Fruit fly (Drosophila melanogaster) whole organism, embryonic: ENCODE data around the gene CG1309.

ENCODE experiments used
- Antp ChIP-seq: fragments of 200-800 bp; sonication (Bioruptor generic); optimal IDR thresholded peaks from 3 replicates; lab custom pipeline; 2016; ENCODE audit warnings: missing biosample characterization, missing genetic modification characterization
- Bdp1 ChIP-seq: fragments of 200-800 bp; sonication (Bioruptor generic); optimal IDR thresholded peaks from 3 replicates; lab custom pipeline; 2016; ENCODE audit warnings: missing biosample characterization, missing genetic modification characterization
- Blimp-1 ChIP-seq: fragments of 200-800 bp; sonication (Bioruptor generic); optimal IDR thresholded peaks from 3 replicates; lab custom pipeline; 2018; ENCODE audit warnings: missing biosample characterization, missing genetic modification characterization, mild to moderate bottlenecking, moderate library complexity, missing genetic modification reagents
- CG10209 ChIP-seq: fragments of 200-800 bp; sonication (Bioruptor generic); optimal IDR thresholded peaks from 3 replicates; lab custom pipeline; 2017; ENCODE audit warnings: missing biosample characterization, mild to moderate bottlenecking, missing genetic modification characterization, missing genetic modification reagents
- CG10431 ChIP-seq: fragments of 200-800 bp; sonication (Bioruptor generic); optimal IDR thresholded peaks from 3 replicates; lab custom pipeline; 2018; ENCODE audit warnings: missing biosample characterization, mild to moderate bottlenecking, missing genetic modification characterization
- CG12769 ChIP-seq: fragments of 200-800 bp; sonication (Bioruptor generic); optimal IDR thresholded peaks from 2 replicates; lab custom pipeline; 2019; ENCODE audit warnings: missing biosample characterization, mild to moderate bottlenecking, missing genetic modification characterization, moderate library complexity
- CG13123 ChIP-seq: fragments of 200-800 bp; sonication (Bioruptor generic); optimal IDR thresholded peaks from 2 replicates; lab custom pipeline; 2016; ENCODE audit warnings: missing biosample characterization, missing genetic modification characterization
- CG13296 ChIP-seq: fragments of 200-800 bp; sonication (Bioruptor generic); optimal IDR thresholded peaks from 3 replicates; lab custom pipeline; 2018; ENCODE audit warnings: missing biosample characterization, mild to moderate bottlenecking, missing genetic modification characterization
- CG1647 ChIP-seq: fragments of 200-800 bp; sonication (Bioruptor generic); optimal IDR thresholded peaks from 3 replicates; lab custom pipeline; 2016; ENCODE audit warnings: missing biosample characterization, missing genetic modification characterization
- CG18764 ChIP-seq: fragments of 200-800 bp; sonication (Bioruptor generic); optimal IDR thresholded peaks from 3 replicates; lab custom pipeline; 2016; ENCODE audit warnings: missing biosample characterization, missing genetic modification characterization
- CG30431 ChIP-seq: fragments of 200-800 bp; sonication (Bioruptor generic); optimal IDR thresholded peaks from 2 replicates; lab custom pipeline; 2017; ENCODE audit warnings: missing biosample characterization, missing genetic modification characterization
- CG3281 ChIP-seq: fragments of 200-800 bp; sonication (Bioruptor generic); optimal IDR thresholded peaks from 3 replicates; lab custom pipeline; 2017; ENCODE audit warnings: missing biosample characterization, mild to moderate bottlenecking, missing genetic modification characterization
- CG34422 ChIP-seq: fragments of 200-800 bp; sonication (Bioruptor generic); IDR thresholded peaks from 3 replicates; pipeline ENCODE4 v1.3.6; 2022; ENCODE audit warnings: missing biosample characterization, missing genetic modification characterization
- CG3995 ChIP-seq: fragments of 200-800 bp; sonication (Bioruptor generic); optimal IDR thresholded peaks from 3 replicates; lab custom pipeline; 2016; ENCODE audit warnings: missing biosample characterization, missing genetic modification characterization
- CG4617 ChIP-seq: fragments of 200-800 bp; sonication (Bioruptor generic); optimal IDR thresholded peaks from 3 replicates; lab custom pipeline; 2016; ENCODE audit warnings: missing biosample characterization, missing genetic modification characterization, borderline replicate concordance
- CG6765 ChIP-seq: fragments of 200-800 bp; sonication (Bioruptor generic); optimal IDR thresholded peaks from 3 replicates; lab custom pipeline; 2017; ENCODE audit warnings: missing biosample characterization, mild to moderate bottlenecking, missing genetic modification characterization
- CG7928 ChIP-seq: fragments of 200-800 bp; sonication (Bioruptor generic); optimal IDR thresholded peaks from 2 replicates; lab custom pipeline; 2017; ENCODE audit warnings: missing biosample characterization, mild to moderate bottlenecking, missing genetic modification characterization
- CG7987 ChIP-seq: fragments of 200-800 bp; sonication (Bioruptor generic); optimal IDR thresholded peaks from 2 replicates; lab custom pipeline; 2018; ENCODE audit warnings: missing biosample characterization, mild to moderate bottlenecking, missing genetic modification characterization, moderate library complexity
- CG9215 ChIP-seq: fragments of 200-800 bp; sonication (Bioruptor generic); IDR thresholded peaks from 2 replicates; pipeline ENCODE4 v1.3.6; 2022; ENCODE audit warnings: missing biosample characterization, missing genetic modification characterization
- CkIIα-i1 ChIP-seq: fragments of 200-800 bp; sonication (Bioruptor generic); IDR thresholded peaks from 2 replicates; pipeline ENCODE4 v1.3.6; 2022; ENCODE audit warnings: missing biosample characterization, missing genetic modification characterization
- CoRest ChIP-seq: fragments of 200-800 bp; sonication (Bioruptor generic); optimal IDR thresholded peaks from 3 replicates; lab custom pipeline; 2018; ENCODE audit warnings: missing biosample characterization, mild to moderate bottlenecking, missing genetic modification characterization, moderate library complexity
- Doc3 ChIP-seq: fragments of 200-800 bp; sonication (Bioruptor generic); IDR thresholded peaks from 3 replicates; pipeline ENCODE4 v1.3.6; 2022; ENCODE audit warnings: missing biosample characterization, missing genetic modification characterization; ENCODE audit not compliant: partially characterized antibody
- Hr78 ChIP-seq, 2 experiments: fragments of 200-800 bp in 1 of 2; fragments of >200 bp in 1 of 2; sonication (Bioruptor generic) in 1 of 2; optimal IDR thresholded peaks; 2 replicates each; lab custom pipeline; 2017 to 2019; ENCODE audit warnings: missing biosample characterization in 2 of 2, missing genetic modification characterization in 2 of 2, mild to moderate bottlenecking in 1 of 2, moderate library complexity in 1 of 2
- Kr ChIP-seq: fragments of 200-800 bp; sonication (Bioruptor generic); optimal IDR thresholded peaks from 2 replicates; lab custom pipeline; 2017; ENCODE audit warnings: missing biosample characterization, mild to moderate bottlenecking, missing genetic modification characterization
- Lpt ChIP-seq: fragments of >200 bp; optimal IDR thresholded peaks from 2 replicates; lab custom pipeline; 2018; ENCODE audit warnings: missing biosample characterization, missing genetic modification characterization
- Myb ChIP-seq: fragments of 200-800 bp; sonication (Bioruptor generic); optimal IDR thresholded peaks from 2 replicates; lab custom pipeline; 2016; ENCODE audit warnings: missing biosample characterization, missing genetic modification characterization
- Scr ChIP-seq: fragments of 200-800 bp; sonication (Bioruptor generic); IDR thresholded peaks from 2 replicates; pipeline ENCODE4 v1.3.6; 2022; ENCODE audit warnings: missing biosample characterization, missing genetic modification characterization; ENCODE audit not compliant: partially characterized antibody
- Sin3A ChIP-seq: fragments of >200 bp; optimal IDR thresholded peaks from 2 replicates; lab custom pipeline; 2018
- Sry-δ ChIP-seq: fragments of 200-800 bp; sonication (Bioruptor generic); optimal IDR thresholded peaks from 2 replicates; lab custom pipeline; 2016; ENCODE audit warnings: missing biosample characterization, missing genetic modification characterization
- Taf1 ChIP-seq: fragments of 200-800 bp; sonication (Bioruptor generic); IDR thresholded peaks from 2 replicates; pipeline ENCODE4 v1.3.6; 2022; ENCODE audit warnings: missing biosample characterization, missing genetic modification characterization
- Xrp1 ChIP-seq: fragments of 200-800 bp; sonication (Bioruptor generic); IDR thresholded peaks from 2 replicates; pipeline ENCODE4 v1.3.6; 2022; ENCODE audit warnings: missing biosample characterization, missing genetic modification characterization
- br ChIP-seq: fragments of >200 bp; optimal IDR thresholded peaks from 2 replicates; lab custom pipeline; 2017
- fd64A ChIP-seq: fragments of 200-800 bp; sonication (Bioruptor generic); optimal IDR thresholded peaks from 3 replicates; lab custom pipeline; 2018; ENCODE audit warnings: missing biosample characterization, mild to moderate bottlenecking, missing genetic modification characterization
- ftz-f1 ChIP-seq: fragments of 200-800 bp; sonication (Bioruptor generic); optimal IDR thresholded peaks from 2 replicates; lab custom pipeline; 2016; ENCODE audit warnings: missing biosample characterization, missing genetic modification characterization
- gt ChIP-seq: fragments of 200-800 bp; sonication (Bioruptor generic); IDR thresholded peaks from 2 replicates; pipeline ENCODE4 v1.3.6; 2022; ENCODE audit warnings: missing biosample characterization, missing genetic modification characterization
- hbn ChIP-seq: fragments of 200-800 bp; sonication (Bioruptor generic); IDR thresholded peaks from 2 replicates; pipeline ENCODE4 v1.3.6; 2022; ENCODE audit warnings: missing biosample characterization, missing genetic modification characterization; ENCODE audit not compliant: partially characterized antibody
- kay ChIP-seq: fragments of 200-800 bp; sonication (Bioruptor generic); optimal IDR thresholded peaks from 2 replicates; lab custom pipeline; 2016; ENCODE audit warnings: missing biosample characterization, missing genetic modification characterization
- klu ChIP-seq: fragments of 200-800 bp; sonication (Bioruptor generic); IDR thresholded peaks from 2 replicates; pipeline ENCODE4 v1.3.6; 2022; ENCODE audit warnings: missing biosample characterization, missing genetic modification characterization
- lov ChIP-seq, 2 experiments: fragments of 200-800 bp in 1 of 2; fragments of >200 bp in 1 of 2; sonication (Bioruptor generic) in 1 of 2; IDR thresholded peaks in 1 of 2; optimal IDR thresholded peaks in 1 of 2; 2 replicates in 1 of 2; 3 replicates in 1 of 2; pipeline versions ENCODE4 v1.3.6 to Lab custom; 2017 to 2022; ENCODE audit warnings: missing biosample characterization in 1 of 2, missing genetic modification characterization in 1 of 2
- nom ChIP-seq: fragments of 200-800 bp; sonication (Bioruptor generic); optimal IDR thresholded peaks from 2 replicates; lab custom pipeline; 2017; ENCODE audit warnings: missing biosample characterization, missing genetic modification characterization, mild to moderate bottlenecking, moderate library complexity, missing genetic modification reagents
- p53 ChIP-seq: fragments of 200-800 bp; sonication (Bioruptor generic); optimal IDR thresholded peaks from 2 replicates; lab custom pipeline; 2016; ENCODE audit warnings: missing biosample characterization, missing genetic modification characterization
- prd ChIP-seq, 3 experiments: fragments of >200 bp in 2 of 3; fragments of 200-800 bp in 1 of 3; sonication (Bioruptor generic) in 1 of 3; optimal IDR thresholded peaks in 2 of 3; IDR thresholded peaks in 1 of 3; 2 replicates in 2 of 3; 3 replicates in 1 of 3; pipeline versions ENCODE4 v1.3.6 to Lab custom; 2017 to 2022; ENCODE audit warnings: missing biosample characterization in 1 of 3, missing genetic modification characterization in 1 of 3
- pros ChIP-seq: fragments of 200-800 bp; sonication (Bioruptor generic); optimal IDR thresholded peaks from 3 replicates; lab custom pipeline; 2019; ENCODE audit warnings: missing biosample characterization, mild to moderate bottlenecking, missing genetic modification characterization, moderate library complexity
- scrt ChIP-seq: fragments of 200-800 bp; sonication (Bioruptor generic); optimal IDR thresholded peaks from 2 replicates; lab custom pipeline; 2018; ENCODE audit warnings: missing biosample characterization, mild to moderate bottlenecking, missing genetic modification characterization, moderate library complexity
- sd ChIP-seq: fragments of 200-800 bp; sonication (Bioruptor generic); optimal IDR thresholded peaks from 3 replicates; lab custom pipeline; 2018; ENCODE audit warnings: missing biosample characterization, mild to moderate bottlenecking, missing genetic modification characterization, moderate library complexity
- slou ChIP-seq: fragments of 200-800 bp; sonication (Bioruptor generic); optimal IDR thresholded peaks from 3 replicates; lab custom pipeline; 2016; ENCODE audit warnings: missing biosample characterization, missing genetic modification characterization
- toy ChIP-seq: fragments of 200-800 bp; sonication (Bioruptor generic); IDR thresholded peaks from 2 replicates; pipeline ENCODE4 v1.3.6; 2022; ENCODE audit warnings: missing biosample characterization, missing genetic modification characterization
- trem ChIP-seq: fragments of 200-800 bp; optimal IDR thresholded peaks from 3 replicates; lab custom pipeline; 2019; ENCODE audit warnings: missing biosample characterization, mild to moderate bottlenecking, missing genetic modification characterization, moderate library complexity
- unpg ChIP-seq: fragments of 200-800 bp; sonication (Bioruptor generic); optimal IDR thresholded peaks from 3 replicates; lab custom pipeline; 2018; ENCODE audit warnings: missing biosample characterization, mild to moderate bottlenecking, missing genetic modification characterization, moderate library complexity

Gene CG1309

DNA sequence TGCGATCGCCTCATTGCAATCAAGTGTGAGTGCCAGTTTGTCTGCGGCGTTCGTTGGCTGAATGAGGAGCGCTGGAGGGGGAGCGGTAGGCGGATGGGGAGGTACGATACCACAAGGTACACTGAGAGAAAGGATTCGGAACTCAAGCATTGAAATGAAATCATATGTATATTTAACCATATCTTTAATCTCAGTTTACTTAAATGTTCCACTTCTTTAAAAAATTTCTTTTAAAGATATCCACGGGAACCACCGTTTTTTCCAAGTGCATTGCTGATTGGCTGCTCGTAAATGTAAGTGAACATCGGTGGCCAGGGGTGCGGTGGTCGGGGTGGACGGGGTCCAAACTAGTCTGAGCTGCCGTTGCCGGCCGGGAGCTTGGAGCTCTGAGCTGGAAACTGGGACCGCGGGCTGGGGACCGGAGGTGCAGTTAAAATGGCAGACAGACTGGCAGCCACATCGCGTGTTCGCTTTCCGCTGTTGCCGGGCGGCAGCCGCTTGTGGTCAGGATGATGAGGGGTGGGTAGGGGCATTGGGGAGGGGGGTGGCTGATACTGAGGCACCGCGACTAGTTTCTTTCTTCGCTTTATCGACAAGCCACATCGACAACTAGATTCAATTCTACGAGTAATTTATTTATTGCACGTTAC, 30.9 kb upstream of the CG1309 start (continued):
- peak; percentile 81 for TF ChIP-seq Taf1
- peak; percentile 49 for TF ChIP-seq slou (GFP tag; lab: Kevin White, UChicago)
- peak; percentile 96 for TF ChIP-seq fd64A
- TF ChIP-seq hbn (GFP tag; lab: Robert Waterston, UW), result no peak
- peak; percentile 98 for TF ChIP-seq Xrp1 (GFP tag; lab: Robert Waterston, UW)
- peak; percentile 94 for TF ChIP-seq trem
- peak in 1 of 2 experiments; percentile 92 for TF ChIP-seq Hr78 (GFP tag; optimal IDR thresholded peaks at IDR 0.05; lab: Kevin White, UChicago)
- TF ChIP-seq CG6765 (GFP tag; lab: Kevin White, UChicago), result peak; percentile 42
- TF ChIP-seq scrt (GFP tag; lab: Kevin White, UChicago), result peak; percentile 85
- TF ChIP-seq CG34422 (GFP tag; lab: Robert Waterston, UW), result peak; percentile 97
- TF ChIP-seq CG10209 (GFP tag; lab: Kevin White, UChicago), result peak; percentile 95
- TF ChIP-seq Lpt (GFP tag; lab: Kevin White, UChicago), result no peak
- TF ChIP-seq br, result no peak
- peak; percentile 88 for TF ChIP-seq CG1647 (GFP tag; lab: Kevin White, UChicago)
- peak; percentile 67 for TF ChIP-seq pros (GFP tag; lab: Kevin White, UChicago)
- TF ChIP-seq CG7987 (GFP tag; lab: Kevin White, UChicago), result peak; percentile 85
- TF ChIP-seq CG13123 (GFP tag; lab: Kevin White, UChicago), result peak; percentile 91
- peak; percentile 94 for TF ChIP-seq Antp (GFP tag; lab: Kevin White, UChicago)
- TF ChIP-seq ftz-f1, result peak; percentile 78
- TF ChIP-seq CG4617 (GFP tag; lab: Kevin White, UChicago), result peak; percentile 88
- TF ChIP-seq CG3995 (GFP tag; lab: Kevin White, UChicago), result peak; percentile 18
- peak; percentile 98 for TF ChIP-seq CG12769 (tag; lab: Kevin White, UChicago)
- TF ChIP-seq Blimp-1 (GFP tag; lab: Kevin White, UChicago), result peak; percentile 97
- TF ChIP-seq CG9215 (GFP tag; lab: Robert Waterston, UW), result peak; percentile 83
- peak; percentile 98 for TF ChIP-seq nom (GFP tag; lab: Kevin White, UChicago)
- no peak for TF ChIP-seq Sin3A (lab: Kevin White, UChicago)
- peak; percentile 87 for TF ChIP-seq klu (GFP tag; lab: Robert Waterston, UW)
- TF ChIP-seq Scr (GFP tag; lab: Robert Waterston, UW), result no peak
- peak; percentile 87 for TF ChIP-seq kay (GFP tag; lab: Kevin White, UChicago)
- TF ChIP-seq Kr (GFP tag; lab: Kevin White, UChicago), result peak; percentile 39
- TF ChIP-seq CG13296 (GFP tag; lab: Kevin White, UChicago), result peak; percentile 82
- TF ChIP-seq CG18764 (GFP tag; lab: Kevin White, UChicago), result peak; percentile 92
- peak; percentile 93 for TF ChIP-seq CG30431 (GFP tag; lab: Kevin White, UChicago)
- TF ChIP-seq CoRest (tag; lab: Kevin White, UChicago), result peak; percentile 97
- TF ChIP-seq p53 (GFP tag; lab: Kevin White, UChicago), result peak; percentile 83
- TF ChIP-seq Myb, result peak; percentile 80
- peak; percentile 68 for TF ChIP-seq Sry-δ (GFP tag; lab: Kevin White, UChicago)
- TF ChIP-seq CG3281 (GFP tag; lab: Kevin White, UChicago), result peak; percentile 84
- TF ChIP-seq CG7928 (GFP tag; lab: Kevin White, UChicago), result peak; percentile 61
- peak; percentile 73 for TF ChIP-seq toy (GFP tag; lab: Robert Waterston, UW)
- peak; percentile 92 for TF ChIP-seq CG10431 (GFP tag; lab: Kevin White, UChicago)
- TF ChIP-seq unpg (GFP tag; lab: Kevin White, UChicago), result peak; percentile 97
- TF ChIP-seq Doc3 (GFP tag; lab: Robert Waterston, UW), result no peak
- peak; percentile 84 for TF ChIP-seq Bdp1 (GFP tag; lab: Kevin White, UChicago)
- TF ChIP-seq gt, result peak; percentile 94
- TF ChIP-seq lov (optimal IDR thresholded peaks at IDR 0.05; lab: Kevin White, UChicago), result no peak
- TF ChIP-seq lov (GFP tag; IDR thresholded peaks at IDR 0.05; lab: Robert Waterston, UW), result peak; percentile 97
- no peak for TF ChIP-seq prd (optimal IDR thresholded peaks at IDR 0.05; lab: Kevin White, UChicago)
- TF ChIP-seq prd (GFP tag; IDR thresholded peaks at IDR 0.05; lab: Robert Waterston, UW), result peak; percentile 97
- peak; percentile 78 for TF ChIP-seq sd
- peak; percentile 80; the same call in 1 of the 2 replicates for TF ChIP-seq CkIIα-i1 (GFP tag; lab: Robert Waterston, UW)
